Worm (Caenorhabditis elegans): ENCODE results near the gene T23F2.3.

ce11 chrX:5466149-5466548 is 46.0 kb downstream of the T23F2.3 start:
- TF ChIP-seq hnd-1 (tag; optimal IDR thresholded peaks at IDR 0.05) (no peak), ama-1 (optimal IDR thresholded peaks at IDR 0.05) (no peak), tbx-37 (GFP tag; conservative IDR thresholded peaks at IDR 0.05) (no peak), ets-7 (tag; optimal IDR thresholded peaks at IDR 0.05) (no peak), B0310.2 (tag; optimal IDR thresholded peaks at IDR 0.05) (no peak), flt-1 (GFP tag; IDR thresholded peaks at IDR 0.05) (no peak), pes-1 (GFP tag; IDR thresholded peaks at IDR 0.05) (no peak), scrt-1 (GFP tag; IDR thresholded peaks at IDR 0.05) (no peak)
